Worm (Caenorhabditis elegans) whole organism, L3 larva: ENCODE measurements around the gene hipr-1.

Source experiments
- R02D3.7 ChIP-seq: fragments of 150-350 bp; optimal IDR thresholded peaks from 2 replicates; lab custom pipeline; 2014; ENCODE audit warnings: missing biosample characterization, missing genetic modification characterization
- ZK546.5 ChIP-seq: sonication (generic microtip); optimal IDR thresholded peaks from 2 replicates; lab custom pipeline; 2017; ENCODE audit warnings: missing biosample characterization, missing genetic modification characterization
- aly-2 ChIP-seq: fragments of 150-350 bp; optimal IDR thresholded peaks from 2 replicates; lab custom pipeline; 2014; ENCODE audit warnings: missing biosample characterization, missing genetic modification characterization
- ama-1 ChIP-seq: fragments of 150-350 bp; optimal IDR thresholded peaks from 2 replicates; lab custom pipeline; 2018
- ceh-16 ChIP-seq: sonication (generic microtip); optimal IDR thresholded peaks from 2 replicates; lab custom pipeline; 2017; ENCODE audit warnings: missing biosample characterization, missing genetic modification characterization
- ceh-28 ChIP-seq: fragments of 150-350 bp; optimal IDR thresholded peaks from 2 replicates; lab custom pipeline; 2014; ENCODE audit warnings: missing biosample characterization, missing genetic modification reagents, missing genetic modification characterization
- ceh-82 ChIP-seq: fragments of 150-350 bp; optimal IDR thresholded peaks from 2 replicates; lab custom pipeline; 2014; ENCODE audit warnings: missing biosample characterization, missing genetic modification characterization
- ceh-9 ChIP-seq: sonication (generic microtip); optimal IDR thresholded peaks from 2 replicates; lab custom pipeline; 2018; ENCODE audit warnings: missing biosample characterization, missing genetic modification characterization
- daf-12 ChIP-seq: fragments of 150-350 bp; optimal IDR thresholded peaks from 2 replicates; lab custom pipeline; 2014; ENCODE audit warnings: missing biosample characterization, missing genetic modification reagents, missing genetic modification characterization
- egl-27 ChIP-seq: sonication (generic microtip); optimal IDR thresholded peaks from 4 replicates; lab custom pipeline; 2017; ENCODE audit warnings: missing biosample characterization, missing genetic modification reagents, missing genetic modification characterization
- egl-5 ChIP-seq: fragments of 150-350 bp; optimal IDR thresholded peaks from 2 replicates; lab custom pipeline; 2017; ENCODE audit warnings: missing biosample characterization, missing genetic modification reagents, missing genetic modification characterization, inconsistent platforms
- elt-1 ChIP-seq: fragments of 150-350 bp; optimal IDR thresholded peaks from 2 replicates; lab custom pipeline; 2014; ENCODE audit warnings: missing biosample characterization, missing genetic modification characterization
- elt-2 ChIP-seq: sonication (generic microtip); optimal IDR thresholded peaks from 2 replicates; lab custom pipeline; 2016; ENCODE audit warnings: missing genetic modification reagents, mild to moderate bottlenecking, missing genetic modification characterization, missing compliant biosample characterization
- elt-3 ChIP-seq, 3 experiments: fragments of 150-350 bp in 1 of 3; sonication (generic microtip) in 2 of 3; optimal IDR thresholded peaks; 2 replicates in 2 of 3; 4 replicates in 1 of 3; lab custom pipeline; 2014 to 2017; ENCODE audit warnings: missing biosample characterization in 3 of 3, missing genetic modification characterization in 3 of 3
- eor-1 ChIP-seq, 2 experiments: fragments of 150-350 bp; optimal IDR thresholded peaks; 2 replicates each; lab custom pipeline; 2014 to 2018; ENCODE audit warnings: missing biosample characterization in 2 of 2, missing genetic modification characterization in 2 of 2
- fkh-10 ChIP-seq: sonication (generic microtip); optimal IDR thresholded peaks from 2 replicates; lab custom pipeline; 2017; ENCODE audit warnings: missing biosample characterization, missing genetic modification reagents, missing genetic modification characterization
- fkh-2 ChIP-seq: fragments of 150-350 bp; optimal IDR thresholded peaks from 2 replicates; lab custom pipeline; 2014; ENCODE audit warnings: missing biosample characterization, missing genetic modification reagents, missing genetic modification characterization
- fos-1 ChIP-seq: fragments of 150-350 bp; optimal IDR thresholded peaks from 2 replicates; lab custom pipeline; 2014; ENCODE audit warnings: missing biosample characterization, missing genetic modification characterization
- hmg-11 ChIP-seq: sonication (generic microtip); optimal IDR thresholded peaks from 2 replicates; lab custom pipeline; 2016; ENCODE audit warnings: missing genetic modification characterization, missing compliant biosample characterization
- jun-1 ChIP-seq: fragments of 150-350 bp; optimal IDR thresholded peaks from 2 replicates; lab custom pipeline; 2014; ENCODE audit warnings: missing biosample characterization, missing genetic modification reagents, missing genetic modification characterization
- lin-15B ChIP-seq: fragments of 150-350 bp; optimal IDR thresholded peaks from 2 replicates; lab custom pipeline; 2014; ENCODE audit warnings: missing biosample characterization, missing genetic modification characterization
- lin-39 ChIP-seq: fragments of 150-350 bp; optimal IDR thresholded peaks from 2 replicates; lab custom pipeline; 2018; ENCODE audit warnings: missing biosample characterization, missing genetic modification reagents, missing genetic modification characterization
- lsy-12 ChIP-seq: sonication (generic microtip); optimal IDR thresholded peaks from 2 replicates; lab custom pipeline; 2016; ENCODE audit warnings: mild to moderate bottlenecking, missing genetic modification characterization, missing compliant biosample characterization
- mdl-1 ChIP-seq: fragments of 150-350 bp; optimal IDR thresholded peaks from 2 replicates; lab custom pipeline; 2014; ENCODE audit warnings: missing biosample characterization, missing genetic modification characterization
- mml-1 ChIP-seq: fragments of 150-350 bp; sonication (generic microtip); optimal IDR thresholded peaks from 3 replicates; lab custom pipeline; 2014; ENCODE audit warnings: missing biosample characterization, missing genetic modification characterization
- nfya-1 ChIP-seq: sonication (generic microtip); optimal IDR thresholded peaks from 2 replicates; lab custom pipeline; 2017; ENCODE audit warnings: missing genetic modification characterization, mild to moderate bottlenecking, missing compliant biosample characterization, antibody characterized with exemption, moderate library complexity; ENCODE audit not compliant: insufficient read depth
- nhr-11 ChIP-seq: fragments of 150-350 bp; optimal IDR thresholded peaks from 2 replicates; lab custom pipeline; 2014; ENCODE audit warnings: missing biosample characterization, missing genetic modification characterization
- nhr-12 ChIP-seq: fragments of 150-350 bp; optimal IDR thresholded peaks from 2 replicates; lab custom pipeline; 2014; ENCODE audit warnings: missing biosample characterization, missing genetic modification characterization
- nhr-23 ChIP-seq: fragments of 150-350 bp; optimal IDR thresholded peaks from 2 replicates; lab custom pipeline; 2014; ENCODE audit warnings: missing biosample characterization, missing genetic modification reagents, missing genetic modification characterization
- nhr-237 ChIP-seq: fragments of 150-350 bp; optimal IDR thresholded peaks from 2 replicates; lab custom pipeline; 2014; ENCODE audit warnings: missing biosample characterization, missing genetic modification characterization
- nhr-25 ChIP-seq: sonication (generic microtip); optimal IDR thresholded peaks from 2 replicates; lab custom pipeline; 2017; ENCODE audit warnings: missing biosample characterization, missing genetic modification characterization
- nhr-28 ChIP-seq: fragments of 150-350 bp; optimal IDR thresholded peaks from 2 replicates; lab custom pipeline; 2014; ENCODE audit warnings: missing biosample characterization, missing genetic modification characterization
- nhr-43 ChIP-seq: sonication (generic microtip); optimal IDR thresholded peaks from 2 replicates; lab custom pipeline; 2016; ENCODE audit warnings: mild to moderate bottlenecking, missing genetic modification characterization, missing compliant biosample characterization; ENCODE audit not compliant: poor library complexity, severe bottlenecking
- nhr-67 ChIP-seq: fragments of 150-350 bp; optimal IDR thresholded peaks from 2 replicates; lab custom pipeline; 2014; ENCODE audit warnings: missing biosample characterization, missing genetic modification characterization
- nhr-76 ChIP-seq: fragments of 150-350 bp; sonication (generic microtip); optimal IDR thresholded peaks from 5 replicates; lab custom pipeline; 2014; ENCODE audit warnings: missing biosample characterization, missing genetic modification characterization
- nhr-77 ChIP-seq: fragments of 150-350 bp; optimal IDR thresholded peaks from 2 replicates; lab custom pipeline; 2014; ENCODE audit warnings: missing biosample characterization, missing genetic modification characterization
- pha-4 ChIP-seq: fragments of 150-350 bp; optimal IDR thresholded peaks from 2 replicates; lab custom pipeline; 2014; ENCODE audit warnings: missing biosample characterization, missing genetic modification reagents, missing genetic modification characterization
- pqm-1 ChIP-seq: fragments of 150-350 bp; optimal IDR thresholded peaks from 2 replicates; lab custom pipeline; 2017; ENCODE audit warnings: missing biosample characterization, missing genetic modification characterization, inconsistent platforms
- sea-2 ChIP-seq: fragments of 150-350 bp; sonication (generic microtip); optimal IDR thresholded peaks from 4 replicates; lab custom pipeline; 2014; ENCODE audit warnings: missing biosample characterization, missing genetic modification reagents, missing genetic modification characterization
- skn-1 ChIP-seq: fragments of 150-350 bp; optimal IDR thresholded peaks from 2 replicates; lab custom pipeline; 2014; ENCODE audit warnings: missing biosample characterization, missing genetic modification characterization
- snpc-4 ChIP-seq: fragments of 150-350 bp; optimal IDR thresholded peaks from 2 replicates; lab custom pipeline; 2014; ENCODE audit warnings: missing biosample characterization, missing genetic modification characterization
- tbx-2 ChIP-seq: sonication (generic microtip); optimal IDR thresholded peaks from 2 replicates; lab custom pipeline; 2016; ENCODE audit warnings: mild to moderate bottlenecking, missing genetic modification characterization, missing compliant biosample characterization
- unc-39 ChIP-seq: sonication (generic microtip); optimal IDR thresholded peaks from 4 replicates; lab custom pipeline; 2017; ENCODE audit warnings: missing biosample characterization, missing genetic modification characterization
- unc-62 ChIP-seq: fragments of 150-350 bp; sonication (generic microtip); optimal IDR thresholded peaks from 4 replicates; lab custom pipeline; 2014; ENCODE audit warnings: missing biosample characterization, missing genetic modification reagents, missing genetic modification characterization
- zag-1 ChIP-seq: fragments of 150-350 bp; optimal IDR thresholded peaks from 2 replicates; lab custom pipeline; 2014; ENCODE audit warnings: missing biosample characterization, missing genetic modification characterization
- ztf-11 ChIP-seq: fragments of 150-350 bp; optimal IDR thresholded peaks from 2 replicates; lab custom pipeline; 2014; ENCODE audit warnings: missing biosample characterization, missing genetic modification characterization
- ztf-4 ChIP-seq: fragments of 150-350 bp; optimal IDR thresholded peaks from 2 replicates; lab custom pipeline; 2014; ENCODE audit warnings: missing biosample characterization, missing genetic modification characterization

hipr-1 gene

DNA sequence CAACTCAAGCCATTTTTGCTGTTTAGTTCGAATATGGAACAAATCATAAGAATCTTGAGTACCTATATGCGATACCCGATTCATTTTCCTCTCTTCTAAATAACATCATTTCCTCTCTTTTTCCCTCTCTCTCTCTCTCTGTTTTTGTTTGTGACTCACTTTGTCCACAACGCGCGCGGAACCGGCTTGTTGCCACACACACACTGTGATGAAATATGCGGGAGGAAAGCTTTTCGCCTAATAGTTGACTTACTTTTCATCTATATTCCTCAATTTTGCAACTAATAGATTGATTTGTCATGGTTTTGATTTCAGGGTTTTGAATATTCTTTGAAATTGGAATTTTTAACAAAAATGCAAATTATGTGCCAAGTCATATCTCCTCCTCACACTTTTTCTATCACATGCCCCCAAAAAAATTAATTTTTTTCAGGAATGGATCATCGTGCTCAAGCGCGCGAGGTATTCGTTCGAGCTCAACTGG is at the start of gene hipr-1:
hipr-1 (plus strand) TSS at position 434 of the 484 bp plus-strand sequence.
- no peak for TF ChIP-seq ztf-11 (tag; lab: Kevin White, UChicago)
- TF ChIP-seq pha-4 (tag; lab: Kevin White, UChicago) = peak; percentile 65
- TF ChIP-seq, all 47 proteins: peak for 1

DNA sequence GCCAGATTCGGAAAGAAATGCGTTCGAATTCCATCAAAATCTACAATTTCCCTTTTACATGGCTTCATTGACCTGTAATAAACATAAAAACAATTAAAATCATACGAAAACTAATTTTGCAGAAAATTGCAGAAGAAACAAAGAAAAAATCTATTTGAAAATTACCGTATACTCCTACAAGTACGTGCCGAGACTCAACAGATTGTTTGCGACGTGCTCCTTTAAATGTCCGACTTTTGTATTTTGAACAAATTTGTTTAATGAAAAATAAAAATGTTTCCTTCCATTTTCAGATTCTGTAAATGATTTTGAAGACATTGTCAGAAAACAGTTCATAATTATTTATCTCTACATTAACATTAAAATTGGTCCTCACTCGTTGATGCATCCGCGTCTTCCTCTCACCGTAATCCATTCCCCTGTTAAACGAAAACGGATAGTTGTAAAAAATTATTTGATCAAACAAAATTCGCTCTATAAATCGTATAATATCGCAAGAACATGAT is 45.0 kb upstream of the hipr-1 start, which contains the start of gene pgl-2:
pgl-2 (minus strand) TSS at position 456 of the 506 bp plus-strand sequence.
- TF ChIP-seq pqm-1 (tag; lab: Kevin White, UChicago) = no peak
- no peak for TF ChIP-seq ceh-9 (tag; lab: Kevin White, UChicago)
- TF ChIP-seq nhr-77 = no peak
- TF ChIP-seq jun-1 = no peak
- no peak for TF ChIP-seq elt-2
- no peak for TF ChIP-seq pha-4 (tag; lab: Kevin White, UChicago)
- no peak for TF ChIP-seq eor-1 (tag; optimal IDR thresholded peaks at IDR 0.05; lab: Kevin White, UChicago)
- TF ChIP-seq egl-27 (tag; lab: Kevin White, UChicago) = no peak
- TF ChIP-seq, all 47 proteins: peak for 0

DNA sequence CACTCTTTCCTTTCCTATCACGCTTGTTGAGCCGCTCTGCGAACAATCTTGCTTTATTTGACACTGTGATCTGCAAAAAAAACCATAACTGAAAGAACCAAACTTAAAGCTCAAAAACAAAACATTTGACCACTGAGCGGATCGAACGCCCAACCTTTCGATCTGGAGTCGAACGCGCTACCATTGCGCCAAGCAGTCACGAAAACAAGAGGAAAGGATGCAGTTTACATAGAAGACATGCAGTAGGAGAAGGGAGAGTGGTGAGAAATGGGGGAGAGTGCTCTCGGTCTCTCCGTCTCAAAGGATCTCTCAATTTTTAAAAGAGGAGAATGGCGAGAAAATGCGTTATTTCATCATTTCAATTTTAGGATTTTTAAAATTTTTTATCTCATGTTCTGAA is 41.6 kb upstream of the hipr-1 start:
- TF ChIP-seq daf-12 (tag; lab: Kevin White, UChicago) = no peak
- peak; percentile 30 for TF ChIP-seq egl-5 (tag; lab: Kevin White, UChicago)
- no peak for TF ChIP-seq fkh-2 (tag; lab: Kevin White, UChicago)
- TF ChIP-seq ztf-11 (tag; lab: Kevin White, UChicago) = no peak
- peak; percentile 61 for TF ChIP-seq jun-1
- TF ChIP-seq eor-1 (tag; optimal IDR thresholded peaks at IDR 0.05; lab: Kevin White, UChicago) = no peak
- TF ChIP-seq tbx-2 (tag; lab: Kevin White, UChicago) = peak; percentile 55
- TF ChIP-seq mml-1 (tag; lab: Kevin White, UChicago) = no peak
- no peak for TF ChIP-seq egl-27 (tag; lab: Kevin White, UChicago)
- TF ChIP-seq lin-39 (tag; lab: Kevin White, UChicago) = peak; percentile 74
- TF ChIP-seq fos-1 (tag; lab: Kevin White, UChicago) = no peak
- TF ChIP-seq nhr-43 = peak; percentile 67
- no peak for TF ChIP-seq elt-3 (tag; optimal IDR thresholded peaks at IDR 0.05; lab: Kevin White, UChicago)
- peak; percentile 26 for TF ChIP-seq pqm-1 (tag; lab: Kevin White, UChicago)
- peak; percentile 51 for TF ChIP-seq nhr-25 (tag; lab: Kevin White, UChicago)
- no peak for TF ChIP-seq nhr-12 (tag; lab: Kevin White, UChicago)
- TF ChIP-seq nhr-237 (tag; lab: Kevin White, UChicago) = no peak
- TF ChIP-seq aly-2 = no peak
- TF ChIP-seq nhr-28 (tag; lab: Kevin White, UChicago) = no peak
- no peak for TF ChIP-seq ama-1 (lab: Kevin White, UChicago)
- TF ChIP-seq R02D3.7 (tag; lab: Kevin White, UChicago) = no peak
- no peak for TF ChIP-seq ceh-28 (tag; lab: Kevin White, UChicago)
- TF ChIP-seq lsy-12 (tag; lab: Kevin White, UChicago) = peak; percentile 64
- TF ChIP-seq nhr-67 = no peak
- no peak for TF ChIP-seq elt-1 (tag; lab: Kevin White, UChicago)
- no peak for TF ChIP-seq fkh-10 (GFP tag; lab: Kevin White, UChicago)
- TF ChIP-seq nfya-1 (tag; lab: Kevin White, UChicago) = peak; percentile 71
- no peak for TF ChIP-seq ceh-9 (tag; lab: Kevin White, UChicago)
- peak; percentile 12 for TF ChIP-seq ceh-82
- peak; percentile 61 for TF ChIP-seq nhr-23
- peak; percentile 71 for TF ChIP-seq pha-4 (tag; lab: Kevin White, UChicago)
- TF ChIP-seq zag-1 = no peak
- TF ChIP-seq unc-62 (GFP tag; lab: Kevin White, UChicago) = no peak
- no peak for TF ChIP-seq unc-39 (tag; lab: Kevin White, UChicago)
- peak; percentile 34 for TF ChIP-seq lin-15B (tag; lab: Kevin White, UChicago)
- TF ChIP-seq elt-2 = peak; percentile 15
- no peak for TF ChIP-seq nhr-77
- TF ChIP-seq hmg-11 = peak; percentile 90
- no peak for TF ChIP-seq ZK546.5 (tag; lab: Kevin White, UChicago)
- peak; percentile 25 for TF ChIP-seq ztf-4
- TF ChIP-seq mdl-1 (tag; lab: Kevin White, UChicago) = no peak
- no peak for TF ChIP-seq snpc-4 (tag; lab: Kevin White, UChicago)
- no peak for TF ChIP-seq nhr-11 (tag; lab: Kevin White, UChicago)
- no peak for TF ChIP-seq sea-2
- no peak for TF ChIP-seq ceh-16 (tag; lab: Kevin White, UChicago)
- TF ChIP-seq nhr-76 (tag; lab: Kevin White, UChicago) = no peak
- peak; percentile 34 for TF ChIP-seq skn-1 (tag; lab: Kevin White, UChicago)
